Fruit fly (Drosophila melanogaster) whole organism, adult: Measurements from ENCODE around the gene Gr64d.

Source experiments
- CG1620 ChIP-seq: fragments of 200-800 bp; sonication (Bioruptor generic); optimal IDR thresholded peaks from 2 replicates; lab custom pipeline; 2016; ENCODE audit warnings: missing biosample characterization, missing genetic modification characterization
- Hr96 ChIP-seq: fragments of 200-800 bp; sonication (Bioruptor generic); optimal IDR thresholded peaks from 2 replicates; lab custom pipeline; 2016; ENCODE audit warnings: missing biosample characterization, missing genetic modification characterization

DNA sequence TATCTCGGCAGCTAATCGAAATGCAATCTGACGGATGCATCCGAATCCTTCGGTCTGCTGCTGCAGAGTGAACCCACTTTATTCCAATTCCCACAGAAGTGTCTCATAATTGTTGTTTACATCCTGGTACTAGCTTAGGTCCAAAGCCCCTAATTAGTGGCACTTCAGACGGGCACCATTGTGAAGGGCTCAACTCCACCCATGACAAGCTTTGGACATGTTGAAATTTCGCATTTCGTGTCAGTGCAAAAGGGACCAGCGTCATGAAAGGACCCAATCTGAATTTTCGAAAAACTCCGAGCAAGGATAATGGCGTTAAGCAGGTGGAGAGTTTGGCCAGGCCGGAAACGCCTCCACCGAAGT is 5.4 kb upstream of the Gr64d start, which contains the start of gene Gr64a:
- TF ChIP-seq Hr96 (GFP tag; lab: Kevin White, UChicago): no peak
- TF ChIP-seq CG1620 (GFP tag; lab: Kevin White, UChicago): no peak
